Fruit fly (Drosophila melanogaster) whole organism, embryonic: ENCODE results near the gene Spn88Ea.
A peak's percentile ranks its signal among the peaks of the same experiment; 100 is the strongest.

Source experiments
- Atf6 ChIP-seq: fragments of 200-800 bp; sonication (Bioruptor generic); IDR thresholded peaks from 2 replicates; pipeline ENCODE4 v1.3.6; 2022; ENCODE audit warnings: missing biosample characterization, missing genetic modification characterization
- CG10565 ChIP-seq: fragments of 200-800 bp; sonication (Bioruptor generic); optimal IDR thresholded peaks from 3 replicates; lab custom pipeline; 2016; ENCODE audit warnings: missing biosample characterization, mild to moderate bottlenecking, missing genetic modification characterization
- CG11398 ChIP-seq: fragments of 200-800 bp; sonication (Bioruptor generic); optimal IDR thresholded peaks from 2 replicates; lab custom pipeline; 2016; ENCODE audit warnings: missing biosample characterization, missing genetic modification characterization
- CG12299 ChIP-seq: fragments of 200-800 bp; sonication (Bioruptor generic); optimal IDR thresholded peaks from 2 replicates; lab custom pipeline; 2018; ENCODE audit warnings: missing biosample characterization, mild to moderate bottlenecking, missing genetic modification characterization
- CG14014 ChIP-seq: fragments of 200-800 bp; sonication (Bioruptor generic); IDR thresholded peaks from 2 replicates; pipeline ENCODE4 v1.3.6; 2022; ENCODE audit warnings: missing biosample characterization, missing genetic modification characterization
- CG15269 ChIP-seq: fragments of 200-800 bp; sonication (Bioruptor generic); optimal IDR thresholded peaks from 2 replicates; lab custom pipeline; 2018; ENCODE audit warnings: missing biosample characterization, mild to moderate bottlenecking, missing genetic modification characterization, moderate library complexity
- CG16863 ChIP-seq: fragments of 200-800 bp; sonication (Bioruptor generic); optimal IDR thresholded peaks from 3 replicates; lab custom pipeline; 2016; ENCODE audit warnings: missing biosample characterization, missing genetic modification characterization
- CG17328 ChIP-seq: fragments of 200-800 bp; sonication (Bioruptor generic); IDR thresholded peaks from 2 replicates; pipeline ENCODE4 v1.3.6; 2022; ENCODE audit warnings: missing biosample characterization, missing genetic modification characterization
- CG17612 ChIP-seq: fragments of 200-800 bp; sonication (Bioruptor generic); IDR thresholded peaks from 2 replicates; pipeline ENCODE4 v1.3.6; 2022; ENCODE audit warnings: missing biosample characterization, missing genetic modification characterization
- CG1832 ChIP-seq: fragments of 200-800 bp; sonication (Bioruptor generic); optimal IDR thresholded peaks from 2 replicates; lab custom pipeline; 2017; ENCODE audit warnings: missing biosample characterization, mild to moderate bottlenecking, missing genetic modification characterization, inconsistent platforms
- CG18476 ChIP-seq: fragments of 200-800 bp; sonication (Bioruptor generic); optimal IDR thresholded peaks from 2 replicates; lab custom pipeline; 2016; ENCODE audit warnings: missing biosample characterization, mild to moderate bottlenecking, missing genetic modification characterization
- CG2120 ChIP-seq: fragments of 200-800 bp; sonication (Bioruptor generic); optimal IDR thresholded peaks from 3 replicates; lab custom pipeline; 2016; ENCODE audit warnings: missing biosample characterization, missing genetic modification characterization
- CG2202 ChIP-seq: fragments of 200-800 bp; sonication (Bioruptor generic); optimal IDR thresholded peaks from 2 replicates; lab custom pipeline; 2018; ENCODE audit warnings: missing biosample characterization, mild to moderate bottlenecking, missing genetic modification characterization
- CG30431 ChIP-seq: fragments of 200-800 bp; sonication (Bioruptor generic); optimal IDR thresholded peaks from 2 replicates; lab custom pipeline; 2017; ENCODE audit warnings: missing biosample characterization, missing genetic modification characterization
- CG5180 ChIP-seq: fragments of 200-800 bp; sonication (Bioruptor generic); optimal IDR thresholded peaks from 3 replicates; lab custom pipeline; 2017; ENCODE audit warnings: missing biosample characterization, missing genetic modification characterization, mild to moderate bottlenecking, moderate library complexity, missing genetic modification reagents
- CG7745 ChIP-seq: fragments of 200-800 bp; sonication (Bioruptor generic); optimal IDR thresholded peaks from 2 replicates; lab custom pipeline; 2018; ENCODE audit warnings: missing biosample characterization, mild to moderate bottlenecking, missing genetic modification characterization, moderate library complexity
- CG7928 ChIP-seq: fragments of 200-800 bp; sonication (Bioruptor generic); optimal IDR thresholded peaks from 2 replicates; lab custom pipeline; 2017; ENCODE audit warnings: missing biosample characterization, mild to moderate bottlenecking, missing genetic modification characterization
- CG8359 ChIP-seq: fragments of 200-800 bp; sonication (Bioruptor generic); optimal IDR thresholded peaks from 2 replicates; lab custom pipeline; 2017; ENCODE audit warnings: missing biosample characterization, mild to moderate bottlenecking, missing genetic modification characterization, borderline replicate concordance
- CG8388 ChIP-seq: fragments of 200-800 bp; sonication (Bioruptor generic); optimal IDR thresholded peaks from 2 replicates; lab custom pipeline; 2019; ENCODE audit warnings: missing biosample characterization, mild to moderate bottlenecking, missing genetic modification characterization, moderate library complexity
- CG9932 ChIP-seq: fragments of 200-800 bp; sonication (Bioruptor generic); IDR thresholded peaks from 2 replicates; pipeline ENCODE4 v1.3.6; 2022; ENCODE audit warnings: missing biosample characterization, missing genetic modification characterization
- Dad ChIP-seq: fragments of 200-800 bp; sonication (Bioruptor generic); optimal IDR thresholded peaks from 3 replicates; lab custom pipeline; 2016; ENCODE audit warnings: missing biosample characterization, missing genetic modification characterization
- Dip3 ChIP-seq: fragments of 200-800 bp; sonication (Bioruptor generic); optimal IDR thresholded peaks from 3 replicates; lab custom pipeline; 2016; ENCODE audit warnings: missing biosample characterization, missing genetic modification characterization
- Doc3 ChIP-seq: fragments of 200-800 bp; sonication (Bioruptor generic); IDR thresholded peaks from 3 replicates; pipeline ENCODE4 v1.3.6; 2022; ENCODE audit warnings: missing biosample characterization, missing genetic modification characterization; ENCODE audit not compliant: partially characterized antibody
- Eip74EF ChIP-seq, 2 experiments: fragments of 200-800 bp in 1 of 2; fragments of >200 bp in 1 of 2; sonication (Bioruptor generic) in 1 of 2; optimal IDR thresholded peaks; 2 replicates each; lab custom pipeline; 2017 to 2019; ENCODE audit warnings: missing biosample characterization in 2 of 2, missing genetic modification characterization in 2 of 2, mild to moderate bottlenecking in 1 of 2, moderate library complexity in 1 of 2
- Ets97D ChIP-seq: fragments of 200-800 bp; sonication (Bioruptor generic); optimal IDR thresholded peaks from 3 replicates; lab custom pipeline; 2016; ENCODE audit warnings: missing biosample characterization, missing genetic modification characterization
- Hey ChIP-seq: fragments of 200-800 bp; sonication (Bioruptor generic); optimal IDR thresholded peaks from 3 replicates; lab custom pipeline; 2018; ENCODE audit warnings: missing biosample characterization, mild to moderate bottlenecking, missing genetic modification characterization
- Hmr ChIP-seq: fragments of 200-800 bp; sonication (Bioruptor generic); optimal IDR thresholded peaks from 3 replicates; lab custom pipeline; 2017; ENCODE audit warnings: mild to moderate bottlenecking, missing biosample characterization, missing genetic modification reagents, missing genetic modification characterization
- Lim3 ChIP-seq: fragments of 200-800 bp; sonication (Bioruptor generic); IDR thresholded peaks from 2 replicates; pipeline ENCODE4 v1.3.6; 2022; ENCODE audit warnings: missing biosample characterization, missing genetic modification characterization
- NC2α ChIP-seq: fragments of 200-800 bp; sonication (Bioruptor generic); optimal IDR thresholded peaks from 2 replicates; lab custom pipeline; 2016; ENCODE audit warnings: missing biosample characterization, missing genetic modification characterization
- NfI ChIP-seq: fragments of 200-800 bp; sonication (Bioruptor generic); optimal IDR thresholded peaks from 3 replicates; lab custom pipeline; 2018; ENCODE audit warnings: missing biosample characterization, mild to moderate bottlenecking, missing genetic modification characterization, moderate library complexity
- Rfx ChIP-seq: fragments of 200-800 bp; sonication (Bioruptor generic); IDR thresholded peaks from 2 replicates; pipeline ENCODE4 v1.3.6; 2022; ENCODE audit warnings: missing biosample characterization, missing genetic modification characterization
- amos ChIP-seq: fragments of 200-800 bp; sonication (Bioruptor generic); IDR thresholded peaks from 2 replicates; pipeline ENCODE4 v1.3.6; 2022; ENCODE audit warnings: missing biosample characterization, missing genetic modification characterization; ENCODE audit not compliant: partially characterized antibody
- ara ChIP-seq: fragments of 200-800 bp; sonication (Bioruptor generic); IDR thresholded peaks from 2 replicates; pipeline ENCODE4 v1.3.6; 2022; ENCODE audit warnings: missing biosample characterization, missing genetic modification characterization
- ase ChIP-seq: fragments of 200-800 bp; sonication (Bioruptor generic); IDR thresholded peaks from 3 replicates; pipeline ENCODE4 v1.3.6; 2022; ENCODE audit warnings: missing biosample characterization, missing genetic modification characterization
- bbx ChIP-seq: fragments of 200-800 bp; sonication (Bioruptor generic); IDR thresholded peaks from 2 replicates; pipeline ENCODE4 v1.3.6; 2022; ENCODE audit warnings: missing biosample characterization, missing genetic modification characterization; ENCODE audit not compliant: partially characterized antibody
- br ChIP-seq: fragments of >200 bp; optimal IDR thresholded peaks from 2 replicates; lab custom pipeline; 2017
- btn ChIP-seq: fragments of 200-800 bp; sonication (Bioruptor generic); optimal IDR thresholded peaks from 2 replicates; lab custom pipeline; 2016; ENCODE audit warnings: missing biosample characterization, missing genetic modification characterization
- crc ChIP-seq: fragments of 200-800 bp; sonication (Bioruptor generic); optimal IDR thresholded peaks from 2 replicates; lab custom pipeline; 2016; ENCODE audit warnings: missing biosample characterization, missing genetic modification characterization
- crol ChIP-seq: fragments of 200-800 bp; sonication (Bioruptor generic); IDR thresholded peaks from 2 replicates; pipeline ENCODE4 v1.3.6; 2022; ENCODE audit warnings: missing biosample characterization, missing genetic modification characterization
- fu2 ChIP-seq: fragments of 200-800 bp; sonication (Bioruptor generic); optimal IDR thresholded peaks from 2 replicates; lab custom pipeline; 2016; ENCODE audit warnings: missing biosample characterization, missing genetic modification characterization
- gro ChIP-seq: fragments of 200-800 bp; sonication (Bioruptor generic); optimal IDR thresholded peaks from 2 replicates; lab custom pipeline; 2016; ENCODE audit warnings: missing biosample characterization, missing genetic modification characterization
- gsb ChIP-seq: fragments of 200-800 bp; sonication (Bioruptor generic); IDR thresholded peaks from 2 replicates; pipeline ENCODE4 v1.3.6; 2022; ENCODE audit warnings: missing biosample characterization, missing genetic modification characterization
- h ChIP-seq: fragments of >200 bp; optimal IDR thresholded peaks from 2 replicates; lab custom pipeline; 2017
- insv ChIP-seq, 2 experiments: fragments of 200-800 bp; sonication (Bioruptor generic); optimal IDR thresholded peaks; 3 replicates each; lab custom pipeline; 2016 to 2018; ENCODE audit warnings: missing biosample characterization in 2 of 2, missing genetic modification characterization in 2 of 2
- jumu ChIP-seq: fragments of 200-800 bp; sonication (Bioruptor generic); optimal IDR thresholded peaks from 3 replicates; lab custom pipeline; 2016; ENCODE audit warnings: missing biosample characterization, missing genetic modification characterization
- kay ChIP-seq: fragments of 200-800 bp; sonication (Bioruptor generic); optimal IDR thresholded peaks from 2 replicates; lab custom pipeline; 2016; ENCODE audit warnings: missing biosample characterization, missing genetic modification characterization
- lbe ChIP-seq: fragments of 200-800 bp; sonication (Bioruptor generic); optimal IDR thresholded peaks from 2 replicates; lab custom pipeline; 2016; ENCODE audit warnings: missing biosample characterization, mild to moderate bottlenecking, missing genetic modification characterization
- lmd ChIP-seq: fragments of 200-800 bp; sonication (Bioruptor generic); IDR thresholded peaks from 2 replicates; pipeline ENCODE4 v1.3.6; 2022; ENCODE audit warnings: missing biosample characterization, missing genetic modification characterization
- nom ChIP-seq: fragments of 200-800 bp; sonication (Bioruptor generic); optimal IDR thresholded peaks from 2 replicates; lab custom pipeline; 2017; ENCODE audit warnings: missing biosample characterization, missing genetic modification characterization, mild to moderate bottlenecking, moderate library complexity, missing genetic modification reagents
- phol ChIP-seq: fragments of 200-800 bp; sonication (Bioruptor generic); optimal IDR thresholded peaks from 3 replicates; lab custom pipeline; 2018; ENCODE audit warnings: missing biosample characterization, mild to moderate bottlenecking, missing genetic modification characterization, moderate library complexity
- tio ChIP-seq: fragments of 200-800 bp; sonication (Bioruptor generic); optimal IDR thresholded peaks from 2 replicates; lab custom pipeline; 2017; ENCODE audit warnings: missing biosample characterization, missing genetic modification characterization, inconsistent platforms

Spn88Ea gene

dm6 chr3R:15229329-15229876, 23.2 kb upstream of the Spn88Ea start, which contains the start of the genes Art3 and mRpS10 (continued):
- peak; percentile 100 for TF ChIP-seq CG14014
- peak; percentile 100 for TF ChIP-seq Hmr (GFP tag; lab: Kevin White, UChicago)
- TF ChIP-seq bbx = no peak
- peak; percentile 100 for TF ChIP-seq CG30431
- TF ChIP-seq br = no peak
- peak; percentile 100 for TF ChIP-seq kay (GFP tag; lab: Kevin White, UChicago)
- peak; percentile 99 for TF ChIP-seq CG7745 (tag; lab: Kevin White, UChicago)
- no peak for TF ChIP-seq h
- peak; percentile 89 for TF ChIP-seq CG7928
- peak; percentile 96 for TF ChIP-seq Ets97D
- peak; percentile 100 for TF ChIP-seq CG2202
- TF ChIP-seq btn (GFP tag; lab: Kevin White, UChicago) = peak; percentile 99
- TF ChIP-seq nom (GFP tag; lab: Kevin White, UChicago) = peak; percentile 99
- TF ChIP-seq NfI (GFP tag; lab: Kevin White, UChicago) = peak; percentile 100
- TF ChIP-seq lmd (GFP tag; lab: Robert Waterston, UW) = peak; percentile 100
- peak; percentile 93 for TF ChIP-seq crol (GFP tag; lab: Robert Waterston, UW)
- peak; percentile 100 for TF ChIP-seq fu2 (GFP tag; lab: Kevin White, UChicago)
- peak; percentile 100 for TF ChIP-seq ase (GFP tag; lab: Robert Waterston, UW)
- peak; percentile 99 for TF ChIP-seq lbe (GFP tag; lab: Kevin White, UChicago)
- peak; percentile 100 for TF ChIP-seq gro (GFP tag; lab: Kevin White, UChicago)
- peak; percentile 100 for TF ChIP-seq phol (tag; lab: Kevin White, UChicago)
- peak; percentile 100 for TF ChIP-seq CG9932 (GFP tag; lab: Robert Waterston, UW)
- peak; percentile 69 to 88 for TF ChIP-seq insv (GFP tag; optimal IDR thresholded peaks at IDR 0.05; lab: Kevin White, UChicago)
- peak; percentile 100 for TF ChIP-seq CG12299 (tag; lab: Kevin White, UChicago)
- peak; percentile 99 for TF ChIP-seq CG18476 (GFP tag; lab: Kevin White, UChicago)
- peak; percentile 100 for TF ChIP-seq CG11398 (GFP tag; lab: Kevin White, UChicago)
- peak in 1 of 2 experiments; percentile 99 for TF ChIP-seq Eip74EF (GFP tag; optimal IDR thresholded peaks at IDR 0.05; lab: Kevin White, UChicago)
- peak; percentile 100 for TF ChIP-seq Rfx (GFP tag; lab: Robert Waterston, UW)
- peak; percentile 100 for TF ChIP-seq ara (GFP tag; lab: Robert Waterston, UW)
- no peak for TF ChIP-seq Doc3 (GFP tag; lab: Robert Waterston, UW)
- TF ChIP-seq CG17612 (GFP tag; lab: Robert Waterston, UW) = peak; percentile 100
- peak; percentile 99 for TF ChIP-seq crc
- peak; percentile 100 for TF ChIP-seq CG17328 (GFP tag; lab: Robert Waterston, UW)
- TF ChIP-seq CG5180 (GFP tag; lab: Kevin White, UChicago) = peak; percentile 94
- TF ChIP-seq CG8359 (GFP tag; lab: Kevin White, UChicago) = peak; percentile 97
- peak; percentile 100 for TF ChIP-seq CG15269
- TF ChIP-seq CG1832 (GFP tag; lab: Kevin White, UChicago) = no peak
- no peak for TF ChIP-seq amos
- peak; percentile 99 for TF ChIP-seq Lim3 (GFP tag; lab: Robert Waterston, UW)
- peak; percentile 100 for TF ChIP-seq CG2120 (GFP tag; lab: Kevin White, UChicago)
- peak; percentile 100 for TF ChIP-seq Dip3 (GFP tag; lab: Kevin White, UChicago)
- peak; percentile 99 for TF ChIP-seq CG10565 (GFP tag; lab: Kevin White, UChicago)
- peak; percentile 100 for TF ChIP-seq gsb (GFP tag; lab: Robert Waterston, UW)
- TF ChIP-seq tio (GFP tag; lab: Kevin White, UChicago) = peak; percentile 100
- peak; percentile 100 for TF ChIP-seq Dad (GFP tag; lab: Kevin White, UChicago)
- TF ChIP-seq jumu (GFP tag; lab: Kevin White, UChicago) = peak; percentile 100
- TF ChIP-seq CG8388 (GFP tag; lab: Kevin White, UChicago) = peak; percentile 100
- peak; percentile 99 for TF ChIP-seq Hey (tag; lab: Kevin White, UChicago)
- peak; percentile 99 for TF ChIP-seq NC2α (GFP tag; lab: Kevin White, UChicago)
- TF ChIP-seq Atf6 (GFP tag; lab: Robert Waterston, UW) = peak; percentile 100
- peak; percentile 100 for TF ChIP-seq CG16863 (GFP tag; lab: Kevin White, UChicago)
